Worm (Caenorhabditis elegans) whole organism, early embryonic: Measurements from ENCODE around the gene Y119D3B.21.

Source experiments
- F13C5.2 ChIP-seq: sonication (generic microtip); optimal IDR thresholded peaks from 2 replicates; lab custom pipeline; 2017; ENCODE audit warnings: mild to moderate bottlenecking, missing genetic modification characterization, inconsistent platforms, missing compliant biosample characterization
- ama-1 ChIP-seq: fragments of 150-350 bp; optimal IDR thresholded peaks from 2 replicates; lab custom pipeline; 2014
- ceh-13 ChIP-seq: fragments of 200-800 bp; sonication (Bioruptor generic); optimal IDR thresholded peaks from 2 replicates; lab custom pipeline; 2018; ENCODE audit warnings: mild to moderate bottlenecking, missing genetic modification characterization, missing compliant biosample characterization
- ceh-36 ChIP-seq: sonication (generic microtip); optimal IDR thresholded peaks from 2 replicates; lab custom pipeline; 2016; ENCODE audit warnings: missing genetic modification characterization, inconsistent platforms, missing compliant biosample characterization
- ets-7 ChIP-seq: sonication (generic microtip); optimal IDR thresholded peaks from 2 replicates; lab custom pipeline; 2016; ENCODE audit warnings: missing genotype, missing genetic modification characterization, missing compliant biosample characterization
- hmbx-1 ChIP-seq: sonication (generic microtip); optimal IDR thresholded peaks from 2 replicates; lab custom pipeline; 2016; ENCODE audit warnings: mild to moderate bottlenecking, missing genetic modification characterization, missing compliant biosample characterization
- hmg-4 ChIP-seq: fragments of 200-800 bp; sonication (Bioruptor generic); optimal IDR thresholded peaks from 2 replicates; lab custom pipeline; 2018; ENCODE audit warnings: mild to moderate bottlenecking, missing genetic modification characterization, missing compliant biosample characterization
- hnd-1 ChIP-seq: sonication (generic microtip); optimal IDR thresholded peaks from 2 replicates; lab custom pipeline; 2016; ENCODE audit warnings: missing genetic modification characterization, missing compliant biosample characterization
- pes-1 ChIP-seq: fragments of 200-800 bp; sonication (Bioruptor generic); IDR thresholded peaks from 2 replicates; pipeline ENCODE4 v1.3.6; 2022; ENCODE audit warnings: missing genetic modification reagents, missing genetic modification characterization, missing compliant biosample characterization
- scrt-1 ChIP-seq: fragments of 200-800 bp; sonication (Bioruptor generic); IDR thresholded peaks from 2 replicates; pipeline ENCODE4 v1.3.6; 2022; ENCODE audit warnings: missing genetic modification characterization, missing compliant biosample characterization
- sea-1 ChIP-seq: fragments of 200-800 bp; sonication (Bioruptor generic); conservative IDR thresholded peaks from 2 replicates; pipeline ENCODE4 v1.3.6; 2022; ENCODE audit warnings: missing genetic modification characterization, missing compliant biosample characterization
- tbx-11 ChIP-seq: fragments of 200-800 bp; sonication (Bioruptor generic); IDR thresholded peaks from 2 replicates; pipeline ENCODE4 v1.3.6; 2022; ENCODE audit warnings: missing genetic modification characterization, missing compliant biosample characterization
- tbx-37 ChIP-seq: fragments of 200-800 bp; sonication (Bioruptor generic); conservative IDR thresholded peaks from 2 replicates; pipeline ENCODE4 v1.3.6; 2022; ENCODE audit warnings: missing genetic modification reagents, missing genetic modification characterization, missing compliant biosample characterization
- tra-4 ChIP-seq: sonication (generic microtip); optimal IDR thresholded peaks from 2 replicates; lab custom pipeline; 2017; ENCODE audit warnings: missing genetic modification characterization, missing compliant biosample characterization

DNA sequence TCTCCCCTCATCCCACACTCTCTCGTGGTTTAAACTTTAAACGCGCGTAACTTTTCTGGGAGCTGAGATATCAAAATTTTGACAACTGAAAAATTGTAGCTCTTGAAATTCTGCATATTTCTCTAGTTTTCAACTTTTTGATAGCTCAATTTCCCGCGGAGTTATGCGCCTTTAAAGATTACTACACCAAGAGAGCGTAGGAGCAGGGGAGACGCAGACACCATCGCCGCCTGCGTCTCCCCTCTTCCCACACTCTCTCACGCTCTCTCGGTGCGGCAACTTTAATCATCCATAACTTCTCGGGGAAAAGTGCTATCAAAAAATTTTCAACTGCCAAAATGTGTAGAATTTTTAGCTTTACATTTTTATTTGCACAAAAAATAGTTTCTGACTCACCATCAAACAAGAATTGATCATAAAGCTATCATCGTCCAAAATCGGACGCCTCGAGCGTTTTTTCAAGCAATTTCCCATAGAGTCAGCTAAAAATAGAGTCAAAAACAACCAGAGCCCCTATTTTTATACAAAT is 38.7 kb upstream of the Y119D3B.21 start, which contains the start of gene eak-3:
- TF ChIP-seq ama-1 (lab: Kevin White, UChicago) = no peak
- no peak for TF ChIP-seq tbx-11
- TF ChIP-seq ets-7 (tag; lab: Kevin White, UChicago) = no peak
- TF ChIP-seq ceh-13 = no peak
- TF ChIP-seq tbx-37 = no peak
- TF ChIP-seq pes-1 (GFP tag; lab: Robert Waterston, UW) = no peak
- TF ChIP-seq sea-1 (GFP tag; lab: Robert Waterston, UW) = no peak
- no peak for TF ChIP-seq hmg-4
- no peak for TF ChIP-seq scrt-1
- no peak for TF ChIP-seq hnd-1 (tag; lab: Kevin White, UChicago)
- no peak for TF ChIP-seq tra-4 (tag; lab: Kevin White, UChicago)
- no peak for TF ChIP-seq hmbx-1
- no peak for TF ChIP-seq F13C5.2
- TF ChIP-seq ceh-36 (tag; lab: Kevin White, UChicago) = no peak
